Fruit fly (Drosophila melanogaster) whole organism, wandering third instar larva: ENCODE data around the gene CG32409.

ENCODE experiments used
- Abd-B ChIP-seq: fragments of >200 bp; optimal IDR thresholded peaks from 2 replicates; lab custom pipeline; 2017; ENCODE audit warnings: missing biosample characterization, missing genetic modification characterization
- CG32264 ChIP-seq: fragments of 200-800 bp; sonication (Bioruptor generic); optimal IDR thresholded peaks from 2 replicates; lab custom pipeline; 2016; ENCODE audit warnings: missing biosample characterization, missing genetic modification characterization
- CG9705 ChIP-seq: fragments of 200-800 bp; sonication (Bioruptor generic); optimal IDR thresholded peaks from 2 replicates; lab custom pipeline; 2018; ENCODE audit warnings: missing biosample characterization, mild to moderate bottlenecking, missing genetic modification characterization
- CrebA ChIP-seq: fragments of 200-800 bp; sonication (Bioruptor generic); optimal IDR thresholded peaks from 2 replicates; lab custom pipeline; 2016; ENCODE audit warnings: missing biosample characterization, mild to moderate bottlenecking, missing genetic modification characterization, borderline replicate concordance
- Dfd ChIP-seq: fragments of >200 bp; optimal IDR thresholded peaks from 2 replicates; lab custom pipeline; 2017; ENCODE audit warnings: missing biosample characterization, missing genetic modification characterization
- Dif ChIP-seq: fragments of 200-275, 200-300 bp; sonication (Bioruptor generic); optimal IDR thresholded peaks from 2 replicates; lab custom pipeline; 2018; ENCODE audit warnings: missing biosample characterization, missing genetic modification characterization; ENCODE audit not compliant: partially characterized antibody
- GATAd ChIP-seq: sonication (Bioruptor generic); optimal IDR thresholded peaks from 2 replicates; lab custom pipeline; 2016; ENCODE audit warnings: missing biosample characterization, missing genetic modification characterization
- HLH106 ChIP-seq: fragments of 200-800 bp; optimal IDR thresholded peaks from 3 replicates; lab custom pipeline; 2019; ENCODE audit warnings: missing biosample characterization, mild to moderate bottlenecking, missing genetic modification characterization, moderate library complexity
- Hnf4 ChIP-seq: fragments of 200-800 bp; sonication (Bioruptor generic); optimal IDR thresholded peaks from 2 replicates; lab custom pipeline; 2016; ENCODE audit warnings: missing biosample characterization, mild to moderate bottlenecking, missing genetic modification characterization
- Hr78 ChIP-seq: fragments of >200 bp; optimal IDR thresholded peaks from 2 replicates; lab custom pipeline; 2017; ENCODE audit warnings: missing biosample characterization, missing genetic modification characterization
- Hr83 ChIP-seq: fragments of 200-300 bp; sonication (Bioruptor generic); optimal IDR thresholded peaks from 2 replicates; lab custom pipeline; 2016; ENCODE audit warnings: missing biosample characterization, mild to moderate bottlenecking, missing genetic modification characterization, moderate library complexity; ENCODE audit not compliant: poor library complexity, severe bottlenecking
- Jra ChIP-seq: sonication (Bioruptor generic); optimal IDR thresholded peaks from 2 replicates; lab custom pipeline; 2016; ENCODE audit warnings: missing biosample characterization, missing genetic modification characterization
- Mio ChIP-seq: sonication (Bioruptor generic); optimal IDR thresholded peaks from 2 replicates; lab custom pipeline; 2016; ENCODE audit warnings: missing biosample characterization, missing genetic modification characterization
- Myc ChIP-seq: fragments of >200 bp; optimal IDR thresholded peaks from 2 replicates; lab custom pipeline; 2017
- N ChIP-seq: fragments of >200 bp; optimal IDR thresholded peaks from 2 replicates; lab custom pipeline; 2018; ENCODE audit warnings: missing biosample characterization, missing external identifiers, missing genetic modification characterization
- OdsH ChIP-seq: fragments of 200-800 bp; sonication (Bioruptor generic); optimal IDR thresholded peaks from 2 replicates; lab custom pipeline; 2016; ENCODE audit warnings: missing biosample characterization, mild to moderate bottlenecking, missing genetic modification characterization
- Rel ChIP-seq, 2 experiments: fragments of 200-800 bp; sonication (Bioruptor generic) in 1 of 2; optimal IDR thresholded peaks; 2 replicates in 1 of 2; 3 replicates in 1 of 2; lab custom pipeline; 2016 to 2019; ENCODE audit warnings: mild to moderate bottlenecking in 2 of 2, missing biosample characterization in 2 of 2, missing genetic modification characterization in 2 of 2, moderate library complexity in 1 of 2
- Sp1 ChIP-seq: fragments of 200-800 bp; sonication (Bioruptor generic); optimal IDR thresholded peaks from 3 replicates; lab custom pipeline; 2019; ENCODE audit warnings: missing biosample characterization, mild to moderate bottlenecking, missing genetic modification characterization, moderate library complexity
- Vsx2 ChIP-seq: fragments of 200-300, 225-300 bp; sonication (Bioruptor generic); optimal IDR thresholded peaks from 2 replicates; lab custom pipeline; 2018; ENCODE audit warnings: missing biosample characterization, missing genetic modification characterization; ENCODE audit not compliant: partially characterized antibody
- br ChIP-seq: fragments of 200-800 bp; sonication (Bioruptor generic); optimal IDR thresholded peaks from 2 replicates; lab custom pipeline; 2016; ENCODE audit warnings: missing biosample characterization, missing genetic modification characterization
- brk ChIP-seq: fragments of 200-800 bp; sonication (Bioruptor generic); optimal IDR thresholded peaks from 2 replicates; lab custom pipeline; 2016; ENCODE audit warnings: missing biosample characterization, mild to moderate bottlenecking, missing genetic modification characterization
- dl ChIP-seq, 2 experiments: fragments of 175-275, 200-275 bp in 1 of 2; fragments of 200-275 bp in 1 of 2; sonication (Bioruptor generic); optimal IDR thresholded peaks; lab custom pipeline; 2018; ENCODE audit warnings: mild to moderate bottlenecking in 2 of 2, missing biosample characterization in 2 of 2, missing genetic modification characterization in 2 of 2, moderate library complexity in 2 of 2; ENCODE audit not compliant: partially characterized antibody in 2 of 2, insufficient read depth in 1 of 2
- dmrt93B ChIP-seq: fragments of 200-800 bp; sonication (Bioruptor generic); optimal IDR thresholded peaks from 2 replicates; lab custom pipeline; 2018; ENCODE audit warnings: missing biosample characterization, mild to moderate bottlenecking, missing genetic modification characterization
- dsf ChIP-seq: sonication (Bioruptor generic); optimal IDR thresholded peaks from 2 replicates; lab custom pipeline; 2016; ENCODE audit warnings: missing biosample characterization, missing genetic modification characterization, borderline replicate concordance
- ey ChIP-seq: fragments of 200-800 bp; sonication (Bioruptor generic); optimal IDR thresholded peaks from 2 replicates; lab custom pipeline; 2016; ENCODE audit warnings: missing biosample characterization, missing genetic modification characterization
- foxo ChIP-seq, 2 experiments: fragments of 200-800 bp; sonication (Bioruptor generic); optimal IDR thresholded peaks; 2 replicates in 1 of 2; 3 replicates in 1 of 2; lab custom pipeline; 2016 to 2017; ENCODE audit warnings: missing biosample characterization in 2 of 2, missing genetic modification characterization in 2 of 2
- fru ChIP-seq: fragments of 200-800 bp; sonication (Bioruptor generic); optimal IDR thresholded peaks from 3 replicates; lab custom pipeline; 2016; ENCODE audit warnings: missing biosample characterization, mild to moderate bottlenecking, missing genetic modification characterization
- h ChIP-seq: fragments of 200-800 bp; sonication (Bioruptor generic); optimal IDR thresholded peaks from 3 replicates; lab custom pipeline; 2016; ENCODE audit warnings: missing biosample characterization, mild to moderate bottlenecking, missing genetic modification characterization
- jim ChIP-seq: fragments of 175-275, 200-325 bp; sonication (Bioruptor generic); optimal IDR thresholded peaks from 2 replicates; lab custom pipeline; 2016; ENCODE audit warnings: missing biosample characterization, mild to moderate bottlenecking, missing genetic modification characterization
- lola ChIP-seq: fragments of >200 bp; optimal IDR thresholded peaks from 2 replicates; lab custom pipeline; 2017; ENCODE audit warnings: missing biosample characterization, missing genetic modification characterization
- pan ChIP-seq: fragments of >200 bp; optimal IDR thresholded peaks from 2 replicates; lab custom pipeline; 2017
- psq ChIP-seq: fragments of 200-800 bp; sonication (Bioruptor generic); optimal IDR thresholded peaks from 3 replicates; lab custom pipeline; 2017; ENCODE audit warnings: missing biosample characterization, mild to moderate bottlenecking, missing genetic modification characterization, moderate library complexity
- rgr ChIP-seq: fragments of 200-800 bp; sonication (Bioruptor generic); optimal IDR thresholded peaks from 3 replicates; lab custom pipeline; 2016; ENCODE audit warnings: missing biosample characterization, mild to moderate bottlenecking, missing genetic modification characterization
- sage ChIP-seq: fragments of 200-800 bp; sonication (Bioruptor generic); optimal IDR thresholded peaks from 2 replicates; lab custom pipeline; 2016; ENCODE audit warnings: missing biosample characterization, mild to moderate bottlenecking, missing genetic modification characterization
- sv ChIP-seq: fragments of 200-800 bp; sonication (Bioruptor generic); optimal IDR thresholded peaks from 3 replicates; lab custom pipeline; 2016; ENCODE audit warnings: missing biosample characterization, missing genetic modification characterization
- tai ChIP-seq: sonication (Bioruptor generic); optimal IDR thresholded peaks from 2 replicates; lab custom pipeline; 2016; ENCODE audit warnings: missing biosample characterization, missing genetic modification characterization
- usp ChIP-seq: fragments of >200 bp; optimal IDR thresholded peaks from 2 replicates; lab custom pipeline; 2017; ENCODE audit warnings: missing biosample characterization, missing genetic modification characterization
- woc ChIP-seq: sonication (Bioruptor generic); optimal IDR thresholded peaks from 2 replicates; lab custom pipeline; 2016; ENCODE audit warnings: missing biosample characterization, mild to moderate bottlenecking, missing genetic modification characterization

The CG32409 gene

dm6 chr3L:5866924-5867323 is 32.4 kb upstream of the CG32409 start:
- peak; percentile 9 for TF ChIP-seq CG32264 (GFP tag; lab: Kevin White, UChicago)
- TF ChIP-seq psq (GFP tag; lab: Kevin White, UChicago): peak; percentile 39
- peak; percentile 31 for TF ChIP-seq Hnf4
- peak; percentile 59 for TF ChIP-seq fru
- TF ChIP-seq lola (GFP tag; lab: Kevin White, UChicago): no peak
- TF ChIP-seq Myc (lab: Kevin White, UChicago): no peak
- TF ChIP-seq dmrt93B (GFP tag; lab: Kevin White, UChicago): peak; percentile 46
- TF ChIP-seq usp: no peak
- no peak for TF ChIP-seq Mio (GFP tag; lab: Kevin White, UChicago)
- no peak for TF ChIP-seq jim
- TF ChIP-seq woc: peak; percentile 56
- peak; percentile 41 for TF ChIP-seq rgr
- no peak for TF ChIP-seq dl (GFP tag; optimal IDR thresholded peaks at IDR 0.05; lab: Kevin White, UChicago; ENCODE audit: insufficient read depth in 1 of 2, partially characterized antibody in 2 of 2)
- no peak for TF ChIP-seq Hr83
- peak; percentile 51 for TF ChIP-seq ey
- TF ChIP-seq Dfd: no peak
- no peak for TF ChIP-seq Jra
- no peak for TF ChIP-seq N (GFP tag; lab: Kevin White, UChicago)
- TF ChIP-seq Abd-B (GFP tag; lab: Kevin White, UChicago): no peak
- no peak for TF ChIP-seq sage (GFP tag; lab: Kevin White, UChicago)
- no peak for TF ChIP-seq GATAd
- TF ChIP-seq h (GFP tag; lab: Kevin White, UChicago): peak; percentile 70
- TF ChIP-seq Dif: no peak
- TF ChIP-seq Vsx2 (GFP tag; lab: Kevin White, UChicago): no peak
- TF ChIP-seq foxo (GFP tag; optimal IDR thresholded peaks at IDR 0.05; lab: Kevin White, UChicago): peak in 1 of 2 experiments; percentile 54
- no peak for TF ChIP-seq brk (GFP tag; lab: Kevin White, UChicago)
- TF ChIP-seq Hr78 (GFP tag; lab: Kevin White, UChicago): no peak
- TF ChIP-seq CrebA (GFP tag; lab: Kevin White, UChicago): no peak
- peak; percentile 47 for TF ChIP-seq Sp1 (GFP tag; lab: Kevin White, UChicago)
- TF ChIP-seq pan (lab: Kevin White, UChicago): no peak
- TF ChIP-seq Rel (GFP tag; optimal IDR thresholded peaks at IDR 0.05; lab: Kevin White, UChicago): no peak
- no peak for TF ChIP-seq Rel (tag; optimal IDR thresholded peaks at IDR 0.05; lab: Kevin White, UChicago)
- no peak for TF ChIP-seq dsf (GFP tag; lab: Kevin White, UChicago)
- TF ChIP-seq sv (GFP tag; lab: Kevin White, UChicago): no peak
- TF ChIP-seq HLH106: peak; percentile 62
- peak; percentile 55 for TF ChIP-seq br (GFP tag; lab: Kevin White, UChicago)
- TF ChIP-seq OdsH (GFP tag; lab: Kevin White, UChicago): peak; percentile 43
- TF ChIP-seq CG9705 (GFP tag; lab: Kevin White, UChicago): no peak
- no peak for TF ChIP-seq tai (GFP tag; lab: Kevin White, UChicago)

- TF ChIP-seq CrebA (GFP tag; lab: Kevin White, UChicago) (no peak), OdsH (GFP tag; lab: Kevin White, UChicago) (peak; percentile 56), brk (GFP tag; lab: Kevin White, UChicago) (no peak), Hr78 (GFP tag; lab: Kevin White, UChicago) (no peak), ey (peak; percentile 29), dmrt93B (GFP tag; lab: Kevin White, UChicago) (peak; percentile 53), CG9705 (GFP tag; lab: Kevin White, UChicago) (peak; percentile 58), Hr83 (peak; percentile 43), psq (GFP tag; lab: Kevin White, UChicago) (peak; percentile 42), Vsx2 (GFP tag; lab: Kevin White, UChicago) (peak; percentile 29), dl (GFP tag; optimal IDR thresholded peaks at IDR 0.05; lab: Kevin White, UChicago; ENCODE audit: insufficient read depth in 1 of 2, partially characterized antibody in 2 of 2) (peak in 1 of 2 experiments; percentile 10), Dif (peak; percentile 45), rgr (peak; percentile 41), jim (no peak), Myc (lab: Kevin White, UChicago) (peak; percentile 81), CG32264 (GFP tag; lab: Kevin White, UChicago) (no peak), woc (no peak), foxo (GFP tag; optimal IDR thresholded peaks at IDR 0.05; lab: Kevin White, UChicago) (peak in 1 of 2 experiments; percentile 60), Rel (GFP tag; optimal IDR thresholded peaks at IDR 0.05; lab: Kevin White, UChicago) (no peak), Rel (tag; optimal IDR thresholded peaks at IDR 0.05; lab: Kevin White, UChicago) (no peak), fru (peak; percentile 47), Sp1 (GFP tag; lab: Kevin White, UChicago) (no peak)
These were observed 29.6 kb upstream of the CG32409 start for dm6 chr3L:5869614-5870204.
